Worm (Caenorhabditis elegans) whole organism, late embryonic: ENCODE data around the gene xtr-2.

Experiments used
- C38D4.7 ChIP-seq: fragments of 200-800 bp; sonication (Bioruptor generic); optimal IDR thresholded peaks from 2 replicates; lab custom pipeline; 2018; ENCODE audit warnings: mild to moderate bottlenecking, missing genetic modification characterization, moderate library complexity, missing compliant biosample characterization
- F13H6.1 ChIP-seq: sonication (generic microtip); optimal IDR thresholded peaks from 2 replicates; lab custom pipeline; 2016; ENCODE audit warnings: missing genetic modification characterization, missing compliant biosample characterization
- K02D7.2 ChIP-seq: sonication (generic microtip); optimal IDR thresholded peaks from 2 replicates; lab custom pipeline; 2017; ENCODE audit warnings: mild to moderate bottlenecking, missing genetic modification characterization, missing compliant biosample characterization
- Y22D7AL.16 ChIP-seq: sonication (generic microtip); optimal IDR thresholded peaks from 2 replicates; lab custom pipeline; 2016; ENCODE audit warnings: missing genetic modification characterization, missing compliant biosample characterization
- ahr-1 ChIP-seq: sonication (generic microtip); optimal IDR thresholded peaks from 2 replicates; lab custom pipeline; 2016; ENCODE audit warnings: missing genetic modification characterization, missing compliant biosample characterization
- ama-1 ChIP-seq: fragments of 150-350 bp; optimal IDR thresholded peaks from 2 replicates; lab custom pipeline; 2014
- ceh-18 ChIP-seq: sonication (generic microtip); optimal IDR thresholded peaks from 2 replicates; lab custom pipeline; 2016; ENCODE audit warnings: missing genetic modification characterization, missing compliant biosample characterization
- ceh-22 ChIP-seq: sonication (generic microtip); optimal IDR thresholded peaks from 2 replicates; lab custom pipeline; 2017; ENCODE audit warnings: missing biosample characterization, missing genetic modification characterization
- ceh-24 ChIP-seq: sonication (generic microtip); optimal IDR thresholded peaks from 2 replicates; lab custom pipeline; 2016; ENCODE audit warnings: mild to moderate bottlenecking, missing genetic modification characterization, missing compliant biosample characterization
- ceh-31 ChIP-seq: sonication (generic microtip); optimal IDR thresholded peaks from 2 replicates; lab custom pipeline; 2016; ENCODE audit warnings: missing genetic modification characterization, missing compliant biosample characterization
- ceh-34 ChIP-seq: sonication (generic microtip); optimal IDR thresholded peaks from 2 replicates; lab custom pipeline; 2016; ENCODE audit warnings: mild to moderate bottlenecking, missing genetic modification characterization, missing compliant biosample characterization
- ceh-45 ChIP-seq: fragments of 200-800 bp; sonication (Bioruptor generic); IDR thresholded peaks from 2 replicates; pipeline ENCODE4 v1.3.6; 2022; ENCODE audit warnings: missing genetic modification reagents, missing genetic modification characterization, missing compliant biosample characterization
- ceh-48 ChIP-seq: sonication (generic microtip); optimal IDR thresholded peaks from 2 replicates; lab custom pipeline; 2016; ENCODE audit warnings: missing genetic modification characterization, inconsistent platforms, missing compliant biosample characterization
- ceh-6 ChIP-seq: fragments of 200-800 bp; sonication (Bioruptor generic); optimal IDR thresholded peaks from 2 replicates; lab custom pipeline; 2018; ENCODE audit warnings: mild to moderate bottlenecking, missing genetic modification characterization, missing compliant biosample characterization
- ceh-9 ChIP-seq: sonication (generic microtip); optimal IDR thresholded peaks from 2 replicates; lab custom pipeline; 2016; ENCODE audit warnings: mild to moderate bottlenecking, missing genetic modification characterization, inconsistent platforms, missing compliant biosample characterization
- che-1 ChIP-seq: sonication (generic microtip); optimal IDR thresholded peaks from 2 replicates; lab custom pipeline; 2016; ENCODE audit warnings: mild to moderate bottlenecking, missing genetic modification characterization, missing compliant biosample characterization
- elt-2 ChIP-seq: sonication (generic microtip); optimal IDR thresholded peaks from 2 replicates; lab custom pipeline; 2016; ENCODE audit warnings: missing genetic modification reagents, missing genetic modification characterization, missing compliant biosample characterization
- elt-4 ChIP-seq: sonication (generic microtip); optimal IDR thresholded peaks from 2 replicates; lab custom pipeline; 2016; ENCODE audit warnings: missing genetic modification characterization, missing compliant biosample characterization
- ets-4 ChIP-seq: sonication (generic microtip); optimal IDR thresholded peaks from 2 replicates; lab custom pipeline; 2016; ENCODE audit warnings: missing genetic modification characterization, missing compliant biosample characterization
- eyg-1 ChIP-seq: sonication (generic microtip); optimal IDR thresholded peaks from 2 replicates; lab custom pipeline; 2016; ENCODE audit warnings: missing genotype, missing genetic modification characterization, missing compliant biosample characterization
- fkh-10 ChIP-seq: fragments of 150-350 bp; optimal IDR thresholded peaks from 2 replicates; lab custom pipeline; 2014; ENCODE audit warnings: missing biosample characterization, missing genetic modification reagents, missing genetic modification characterization
- fkh-6 ChIP-seq: sonication (generic microtip); optimal IDR thresholded peaks from 2 replicates; lab custom pipeline; 2016; ENCODE audit warnings: missing genetic modification characterization, missing compliant biosample characterization
- hlh-13 ChIP-seq: fragments of 200-800 bp; sonication (Bioruptor generic); optimal IDR thresholded peaks from 2 replicates; lab custom pipeline; 2018; ENCODE audit warnings: mild to moderate bottlenecking, missing genetic modification characterization, missing compliant biosample characterization
- hlh-15 ChIP-seq: sonication (generic microtip); optimal IDR thresholded peaks from 2 replicates; lab custom pipeline; 2016; ENCODE audit warnings: missing genetic modification characterization, missing compliant biosample characterization
- hlh-30 ChIP-seq: sonication (generic microtip); optimal IDR thresholded peaks from 2 replicates; lab custom pipeline; 2017; ENCODE audit warnings: antibody characterized with exemption, missing genetic modification characterization, missing compliant biosample characterization; ENCODE audit not compliant: insufficient read depth
- madf-2 ChIP-seq: sonication (generic microtip); optimal IDR thresholded peaks from 2 replicates; lab custom pipeline; 2017; ENCODE audit warnings: missing genetic modification characterization, missing compliant biosample characterization
- mec-3 ChIP-seq: sonication (generic microtip); optimal IDR thresholded peaks from 2 replicates; lab custom pipeline; 2016; ENCODE audit warnings: borderline replicate concordance, missing genetic modification characterization, missing compliant biosample characterization
- nhr-11 ChIP-seq: fragments of 150-350 bp; optimal IDR thresholded peaks from 2 replicates; lab custom pipeline; 2014; ENCODE audit warnings: missing biosample characterization, missing genetic modification characterization
- odd-2 ChIP-seq: sonication (generic microtip); optimal IDR thresholded peaks from 2 replicates; lab custom pipeline; 2017; ENCODE audit warnings: antibody characterized with exemption, mild to moderate bottlenecking, missing genetic modification characterization, missing compliant biosample characterization
- pat-9 ChIP-seq: fragments of 200-800 bp; sonication (Bioruptor generic); optimal IDR thresholded peaks from 2 replicates; lab custom pipeline; 2018; ENCODE audit warnings: mild to moderate bottlenecking, missing genetic modification characterization, moderate library complexity, missing compliant biosample characterization
- pha-2 ChIP-seq: sonication (generic microtip); optimal IDR thresholded peaks from 2 replicates; lab custom pipeline; 2017; ENCODE audit warnings: mild to moderate bottlenecking, missing genetic modification characterization, missing compliant biosample characterization
- pha-4 ChIP-seq: fragments of 150-350 bp; optimal IDR thresholded peaks from 2 replicates; lab custom pipeline; 2018; ENCODE audit warnings: missing biosample characterization, missing genetic modification reagents, missing genetic modification characterization
- ref-2 ChIP-seq: sonication (generic microtip); optimal IDR thresholded peaks from 2 replicates; lab custom pipeline; 2016; ENCODE audit warnings: missing genetic modification characterization, missing compliant biosample characterization
- sdc-2 ChIP-seq: sonication (generic microtip); optimal IDR thresholded peaks from 2 replicates; lab custom pipeline; 2016; ENCODE audit warnings: missing genotype, missing genetic modification characterization, missing compliant biosample characterization
- sox-2 ChIP-seq: fragments of 200-800 bp; sonication (Bioruptor generic); IDR thresholded peaks from 2 replicates; pipeline ENCODE4 v1.3.6; 2022; ENCODE audit warnings: missing genetic modification reagents, missing genetic modification characterization, missing compliant biosample characterization
- syd-9 ChIP-seq: sonication (generic microtip); optimal IDR thresholded peaks from 2 replicates; lab custom pipeline; 2016; ENCODE audit warnings: mild to moderate bottlenecking, missing genetic modification characterization, moderate library complexity, missing compliant biosample characterization
- tbx-2 ChIP-seq: sonication (generic microtip); optimal IDR thresholded peaks from 2 replicates; lab custom pipeline; 2016; ENCODE audit warnings: missing genetic modification characterization, missing compliant biosample characterization
- tbx-7 ChIP-seq: sonication (generic microtip); optimal IDR thresholded peaks from 2 replicates; lab custom pipeline; 2016; ENCODE audit warnings: missing genotype, missing genetic modification characterization, missing compliant biosample characterization
- ttx-3 ChIP-seq: sonication (generic microtip); optimal IDR thresholded peaks from 2 replicates; lab custom pipeline; 2016; ENCODE audit warnings: missing genetic modification reagents, missing genetic modification characterization, missing compliant biosample characterization
- unc-55 ChIP-seq: sonication (generic microtip); optimal IDR thresholded peaks from 2 replicates; lab custom pipeline; 2017; ENCODE audit warnings: missing biosample characterization, missing genetic modification reagents, missing genetic modification characterization
- unc-86 ChIP-seq: sonication (generic microtip); optimal IDR thresholded peaks from 2 replicates; lab custom pipeline; 2016; ENCODE audit warnings: missing genetic modification characterization, missing compliant biosample characterization
- zip-5 ChIP-seq: sonication (generic microtip); optimal IDR thresholded peaks from 2 replicates; lab custom pipeline; 2016; ENCODE audit warnings: missing genetic modification characterization, missing compliant biosample characterization
- ztf-16 ChIP-seq: sonication (generic microtip); optimal IDR thresholded peaks from 2 replicates; lab custom pipeline; 2017; ENCODE audit warnings: missing genetic modification characterization, missing compliant biosample characterization

xtr-2 gene

ce11 chrX:12331795-12332194, 16.4 kb downstream of the xtr-2 start, which contains the start of gene srd-46:
Gene srd-46, plus strand, starts transcription at chrX:12332095.
- TF ChIP-seq ama-1, result no peak
- TF ChIP-seq K02D7.2 (tag; lab: Kevin White, UChicago), result no peak
- TF ChIP-seq ahr-1 (tag; lab: Kevin White, UChicago), result no peak
- TF ChIP-seq F13H6.1 (tag; lab: Kevin White, UChicago), result no peak
- TF ChIP-seq pha-4 (tag; lab: Kevin White, UChicago), result no peak
- no peak for TF ChIP-seq ceh-6
- TF ChIP-seq ets-4, result no peak
- no peak for TF ChIP-seq ceh-22 (tag; lab: Kevin White, UChicago)
- no peak for TF ChIP-seq zip-5
- no peak for TF ChIP-seq ceh-45
- no peak for TF ChIP-seq pha-2
- no peak for TF ChIP-seq tbx-2
- no peak for TF ChIP-seq ceh-24
- TF ChIP-seq hlh-30 (tag; lab: Kevin White, UChicago), result no peak

ce11 chrX:12333479-12333878, 18.1 kb downstream of the xtr-2 start, which contains the start of gene srd-47:
Gene srd-47, plus strand, starts transcription at chrX:12333642.
- TF ChIP-seq pha-4 (tag; lab: Kevin White, UChicago) (no peak), ama-1 (no peak)

- TF ChIP-seq fkh-10 (GFP tag; lab: Kevin White, UChicago) (no peak), ceh-31 (tag; lab: Kevin White, UChicago) (no peak), hlh-30 (tag; lab: Kevin White, UChicago) (no peak), zip-5 (no peak), sdc-2 (tag; lab: Kevin White, UChicago) (no peak), C38D4.7 (GFP tag; lab: Kevin White, UChicago) (no peak), sox-2 (no peak), hlh-13 (no peak), madf-2 (tag; lab: Kevin White, UChicago) (no peak), pha-2 (no peak), ceh-48 (tag; lab: Kevin White, UChicago) (no peak)
These were observed 20.4 kb downstream of the xtr-2 start, which contains the start of gene srd-48 for ce11 chrX:12335808-12336207. Gene srd-48, plus strand, starts transcription at chrX:12336108.

ce11 chrX:12337846-12338490, 22.6 kb downstream of the xtr-2 start, which contains the start of gene srd-44:
Gene srd-44, plus strand, starts transcription at chrX:12338440.
- TF ChIP-seq hlh-15 (tag; lab: Kevin White, UChicago), result no peak
- peak; percentile 27 for TF ChIP-seq elt-2
- peak; percentile 9 for TF ChIP-seq sdc-2 (tag; lab: Kevin White, UChicago)
- no peak for TF ChIP-seq ceh-34 (tag; lab: Kevin White, UChicago)
- TF ChIP-seq ttx-3, result peak; percentile 23
- no peak for TF ChIP-seq ceh-9 (tag; lab: Kevin White, UChicago)
- TF ChIP-seq mec-3 (tag; lab: Kevin White, UChicago), result no peak
- TF ChIP-seq ref-2, result no peak
- TF ChIP-seq unc-55 (GFP tag; lab: Kevin White, UChicago), result no peak
- no peak for TF ChIP-seq eyg-1 (tag; lab: Kevin White, UChicago)
- no peak for TF ChIP-seq K02D7.2 (tag; lab: Kevin White, UChicago)
- no peak for TF ChIP-seq pha-2
- TF ChIP-seq che-1, result peak; percentile 42
- no peak for TF ChIP-seq tbx-7
- TF ChIP-seq fkh-6 (tag; lab: Kevin White, UChicago), result no peak

ce11 chrX:12341338-12341737, 26.0 kb downstream of the xtr-2 start, which contains the start of gene zig-2:
Gene zig-2, minus strand, starts transcription at chrX:12341438.
- TF ChIP-seq odd-2 (no peak), Y22D7AL.16 (tag; lab: Kevin White, UChicago) (no peak), C38D4.7 (GFP tag; lab: Kevin White, UChicago) (no peak), pha-2 (no peak), ceh-48 (tag; lab: Kevin White, UChicago) (no peak), ceh-24 (no peak), hlh-13 (no peak), elt-4 (tag; lab: Kevin White, UChicago) (no peak), elt-2 (no peak), ceh-18 (tag; lab: Kevin White, UChicago) (no peak), K02D7.2 (tag; lab: Kevin White, UChicago) (no peak), ets-4 (no peak), syd-9 (tag; lab: Kevin White, UChicago) (no peak), nhr-11 (tag; lab: Kevin White, UChicago) (no peak), ceh-22 (tag; lab: Kevin White, UChicago) (no peak), pat-9 (tag; lab: Kevin White, UChicago) (no peak), tbx-7 (no peak), unc-86 (tag; lab: Kevin White, UChicago) (no peak), ztf-16 (tag; lab: Kevin White, UChicago) (no peak), ceh-34 (tag; lab: Kevin White, UChicago) (no peak)
